Comparison of ENCODE assay signal across 1 fruit fly cellular context in genomic region chr3R:28898921-28899545, dm6.
TF ChIP-seq lines count a peak whose summit lies in the region.

No protein-coding gene starts in this region.

TF ChIP-seq in whole organism, embryonic, 481 proteins besides CTCF, POLR2A, EP300 and RAD21 (continued from another document):
- TF ChIP-seq CG4707 (GFP tag; optimal IDR thresholded peaks at IDR 0.05; lab: Kevin White, UChicago) = no peak
- peak in 1 of 2 experiments; percentile 86 for TF ChIP-seq Hr78 (GFP tag; optimal IDR thresholded peaks at IDR 0.05; lab: Kevin White, UChicago)
- TF ChIP-seq CoRest (tag; optimal IDR thresholded peaks at IDR 0.05; lab: Kevin White, UChicago) = no peak
- no peak for TF ChIP-seq Sin3A (optimal IDR thresholded peaks at IDR 0.05; lab: Kevin White, UChicago)
- peak; percentile 69 for TF ChIP-seq run (tag; optimal IDR thresholded peaks at IDR 0.05; lab: Kevin White, UChicago)
- no peak for TF ChIP-seq tx (GFP tag; optimal IDR thresholded peaks at IDR 0.05; lab: Kevin White, UChicago)
- no peak for TF ChIP-seq Atf6 (GFP tag; IDR thresholded peaks at IDR 0.05; lab: Robert Waterston, UW)
- no peak for TF ChIP-seq D19B (GFP tag; optimal IDR thresholded peaks at IDR 0.05; lab: Kevin White, UChicago)
- no peak for TF ChIP-seq sim (GFP tag; IDR thresholded peaks at IDR 0.05; lab: Robert Waterston, UW)
- TF ChIP-seq ap (GFP tag; IDR thresholded peaks at IDR 0.05; lab: Robert Waterston, UW) = no peak
- TF ChIP-seq CG10366 (GFP tag; IDR thresholded peaks at IDR 0.05; lab: Robert Waterston, UW) = no peak
- TF ChIP-seq CG3847 (GFP tag; IDR thresholded peaks at IDR 0.05; lab: Robert Waterston, UW) = no peak
- TF ChIP-seq CG13296 (GFP tag; optimal IDR thresholded peaks at IDR 0.05; lab: Kevin White, UChicago) = no peak
- no peak for TF ChIP-seq bigmax (GFP tag; optimal IDR thresholded peaks at IDR 0.05; lab: Kevin White, UChicago)
- no peak for TF ChIP-seq Stat92E (GFP tag; optimal IDR thresholded peaks at IDR 0.05; lab: Kevin White, UChicago)
- TF ChIP-seq lola (GFP tag; optimal IDR thresholded peaks at IDR 0.05; lab: Kevin White, UChicago) = no peak
- no peak for TF ChIP-seq Adf1 (GFP tag; IDR thresholded peaks at IDR 0.05; lab: Robert Waterston, UW)
- peak; percentile 79 for TF ChIP-seq mirr (GFP tag; optimal IDR thresholded peaks at IDR 0.05; lab: Kevin White, UChicago)
- TF ChIP-seq CG17328 (GFP tag; IDR thresholded peaks at IDR 0.05; lab: Robert Waterston, UW) = no peak
- TF ChIP-seq Vsx1 (GFP tag; optimal IDR thresholded peaks at IDR 0.05; lab: Kevin White, UChicago) = peak; percentile 61
- TF ChIP-seq mld (GFP tag; IDR thresholded peaks at IDR 0.05; lab: Robert Waterston, UW; ENCODE audit: partially characterized antibody) = no peak
- no peak for TF ChIP-seq Usf (GFP tag; optimal IDR thresholded peaks at IDR 0.05; lab: Kevin White, UChicago)
- no peak for TF ChIP-seq MESR4 (GFP tag; optimal IDR thresholded peaks at IDR 0.05; lab: Kevin White, UChicago)
- no peak for TF ChIP-seq CG15696 (tag; optimal IDR thresholded peaks at IDR 0.05; lab: Kevin White, UChicago)
- peak; percentile 85 for TF ChIP-seq exex (tag; optimal IDR thresholded peaks at IDR 0.05; lab: Kevin White, UChicago)
- no peak for TF ChIP-seq CG2199 (GFP tag; IDR thresholded peaks at IDR 0.05; lab: Robert Waterston, UW)
- no peak for TF ChIP-seq CG12219 (GFP tag; optimal IDR thresholded peaks at IDR 0.05; lab: Kevin White, UChicago)
- no peak for TF ChIP-seq CG42726 (GFP tag; IDR thresholded peaks at IDR 0.05; lab: Robert Waterston, UW; ENCODE audit: partially characterized antibody)
- no peak for TF ChIP-seq lilli (GFP tag; optimal IDR thresholded peaks at IDR 0.05; lab: Kevin White, UChicago)
- TF ChIP-seq salm (tag; optimal IDR thresholded peaks at IDR 0.05; lab: Kevin White, UChicago) = peak; percentile 5
- TF ChIP-seq CG8290 (GFP tag; optimal IDR thresholded peaks at IDR 0.05; lab: Kevin White, UChicago) = no peak
- TF ChIP-seq CG8290 (tag; optimal IDR thresholded peaks at IDR 0.05; lab: Kevin White, UChicago) = no peak
- TF ChIP-seq CG6813 (GFP tag; optimal IDR thresholded peaks at IDR 0.05; lab: Kevin White, UChicago) = no peak
- no peak for TF ChIP-seq lov (optimal IDR thresholded peaks at IDR 0.05; lab: Kevin White, UChicago)
- no peak for TF ChIP-seq lov (GFP tag; IDR thresholded peaks at IDR 0.05; lab: Robert Waterston, UW)
- no peak for TF ChIP-seq MBD-R2 (GFP tag; IDR thresholded peaks at IDR 0.05; lab: Robert Waterston, UW)
- TF ChIP-seq gce (GFP tag; IDR thresholded peaks at IDR 0.05; lab: Robert Waterston, UW) = no peak
- TF ChIP-seq Ptx1 (GFP tag; IDR thresholded peaks at IDR 0.05; lab: Robert Waterston, UW) = no peak
- no peak for TF ChIP-seq CG8388 (GFP tag; optimal IDR thresholded peaks at IDR 0.05; lab: Kevin White, UChicago)
- TF ChIP-seq CG1603 (tag; optimal IDR thresholded peaks at IDR 0.05; lab: Kevin White, UChicago) = no peak
- TF ChIP-seq br (optimal IDR thresholded peaks at IDR 0.05; lab: Kevin White, UChicago) = no peak
- peak; percentile 91 for TF ChIP-seq sd (tag; optimal IDR thresholded peaks at IDR 0.05; lab: Kevin White, UChicago)
- no peak for TF ChIP-seq ro (GFP tag; IDR thresholded peaks at IDR 0.05; lab: Robert Waterston, UW)
- TF ChIP-seq Nf-YA (GFP tag; IDR thresholded peaks at IDR 0.05; lab: Robert Waterston, UW) = no peak
- TF ChIP-seq CG6175 (GFP tag; IDR thresholded peaks at IDR 0.05; lab: Robert Waterston, UW) = no peak
- no peak for TF ChIP-seq vfl (GFP tag; optimal IDR thresholded peaks at IDR 0.05; lab: Kevin White, UChicago)
- no peak for TF ChIP-seq her (GFP tag; optimal IDR thresholded peaks at IDR 0.05; lab: Kevin White, UChicago)
- TF ChIP-seq HmgZ (tag; optimal IDR thresholded peaks at IDR 0.05; lab: Kevin White, UChicago) = peak; percentile 15
- TF ChIP-seq CG31441 (GFP tag; IDR thresholded peaks at IDR 0.05; lab: Robert Waterston, UW) = no peak
- peak in 1 of 2 experiments; percentile 41 for TF ChIP-seq Pdp1 (GFP tag; optimal IDR thresholded peaks at IDR 0.05; lab: Kevin White, UChicago)
- 0 out of 4 replicates have a peak, but pooled peaks have one; percentile 54 for TF ChIP-seq chinmo (GFP tag; IDR thresholded peaks at IDR 0.05; lab: Robert Waterston, UW; ENCODE audit: partially characterized antibody)
- no peak for TF ChIP-seq Fer3 (tag; optimal IDR thresholded peaks at IDR 0.05; lab: Kevin White, UChicago)
- no peak for TF ChIP-seq Chrac-16 (GFP tag; optimal IDR thresholded peaks at IDR 0.05; lab: Kevin White, UChicago)
- TF ChIP-seq Opbp (GFP tag; IDR thresholded peaks at IDR 0.05; lab: Robert Waterston, UW; ENCODE audit: partially characterized antibody) = no peak
- no peak for TF ChIP-seq danr (GFP tag; IDR thresholded peaks at IDR 0.05; lab: Robert Waterston, UW)
- no peak for TF ChIP-seq zfh1 (GFP tag; IDR thresholded peaks at IDR 0.05; lab: Robert Waterston, UW)
- TF ChIP-seq repo (GFP tag; optimal IDR thresholded peaks at IDR 0.05; lab: Kevin White, UChicago) = no peak
- no peak for TF ChIP-seq fd96Cb (tag; optimal IDR thresholded peaks at IDR 0.05; lab: Kevin White, UChicago)
- TF ChIP-seq Poxn (GFP tag; IDR thresholded peaks at IDR 0.05; lab: Robert Waterston, UW) = no peak
- no peak for TF ChIP-seq Oaz (GFP tag; IDR thresholded peaks at IDR 0.05; lab: Robert Waterston, UW)
- TF ChIP-seq CG12236 (GFP tag; optimal IDR thresholded peaks at IDR 0.05; lab: Kevin White, UChicago) = no peak
- no peak for TF ChIP-seq ash1 (GFP tag; optimal IDR thresholded peaks at IDR 0.05; lab: Kevin White, UChicago)
- no peak for TF ChIP-seq YL-1 (GFP tag; optimal IDR thresholded peaks at IDR 0.05; lab: Kevin White, UChicago)
- TF ChIP-seq Deaf1 (tag; optimal IDR thresholded peaks at IDR 0.05; lab: Kevin White, UChicago) = no peak
- no peak for TF ChIP-seq CG13424 (tag; optimal IDR thresholded peaks at IDR 0.05; lab: Kevin White, UChicago)
- no peak for TF ChIP-seq ham (GFP tag; IDR thresholded peaks at IDR 0.05; lab: Robert Waterston, UW)
- TF ChIP-seq ttk (GFP tag; IDR thresholded peaks at IDR 0.05; lab: Robert Waterston, UW) = 0 out of 2 replicates have a peak, but pooled peaks have one; percentile 20
- TF ChIP-seq CG13287 (GFP tag; IDR thresholded peaks at IDR 0.05; lab: Robert Waterston, UW; ENCODE audit: partially characterized antibody) = no peak
- no peak for TF ChIP-seq aop (GFP tag; IDR thresholded peaks at IDR 0.05; lab: Robert Waterston, UW)
- no peak for TF ChIP-seq bowl (GFP tag; IDR thresholded peaks at IDR 0.05; lab: Robert Waterston, UW)
- TF ChIP-seq en (GFP tag; optimal IDR thresholded peaks at IDR 0.05; lab: Kevin White, UChicago) = no peak
- TF ChIP-seq sug (tag; optimal IDR thresholded peaks at IDR 0.05; lab: Kevin White, UChicago) = peak; percentile 74
- no peak for TF ChIP-seq CG10565 (GFP tag; optimal IDR thresholded peaks at IDR 0.05; lab: Kevin White, UChicago)
- TF ChIP-seq fd3F (GFP tag; optimal IDR thresholded peaks at IDR 0.05; lab: Kevin White, UChicago) = no peak
